Fruit fly (Drosophila melanogaster) whole organism, wandering third instar larva: ENCODE data around the gene Or98b.

ENCODE experiments used
- br ChIP-seq: fragments of 200-800 bp; sonication (Bioruptor generic); optimal IDR thresholded peaks from 2 replicates; lab custom pipeline; 2016; ENCODE audit warnings: missing biosample characterization, missing genetic modification characterization
- fru ChIP-seq: fragments of 200-800 bp; sonication (Bioruptor generic); optimal IDR thresholded peaks from 3 replicates; lab custom pipeline; 2016; ENCODE audit warnings: missing biosample characterization, mild to moderate bottlenecking, missing genetic modification characterization
- psq ChIP-seq: fragments of 200-800 bp; sonication (Bioruptor generic); optimal IDR thresholded peaks from 3 replicates; lab custom pipeline; 2017; ENCODE audit warnings: missing biosample characterization, mild to moderate bottlenecking, missing genetic modification characterization, moderate library complexity
- sv ChIP-seq: fragments of 200-800 bp; sonication (Bioruptor generic); optimal IDR thresholded peaks from 3 replicates; lab custom pipeline; 2016; ENCODE audit warnings: missing biosample characterization, missing genetic modification characterization
- woc ChIP-seq: sonication (Bioruptor generic); optimal IDR thresholded peaks from 2 replicates; lab custom pipeline; 2016; ENCODE audit warnings: missing biosample characterization, mild to moderate bottlenecking, missing genetic modification characterization

- TF ChIP-seq woc (no peak), sv (GFP tag; lab: Kevin White, UChicago) (no peak), fru (GFP tag; lab: Kevin White, UChicago) (no peak), psq (GFP tag; lab: Kevin White, UChicago) (no peak), br (GFP tag; lab: Kevin White, UChicago) (no peak)
These were observed 27.2 kb upstream of the Or98b start for dm6 chr3R:28324834-28325233.
